Fruit fly (Drosophila melanogaster) whole organism, embryonic: ENCODE measurements around the gene CG17744.

Experiments used
- Adf1 ChIP-seq: fragments of 200-800 bp; sonication (Bioruptor generic); IDR thresholded peaks from 2 replicates; pipeline ENCODE4 v1.3.6; 2022; ENCODE audit warnings: missing biosample characterization, missing genetic modification characterization
- Asciz ChIP-seq: fragments of 200-800 bp; sonication (Bioruptor generic); optimal IDR thresholded peaks from 2 replicates; lab custom pipeline; 2017; ENCODE audit warnings: missing biosample characterization, mild to moderate bottlenecking, missing genetic modification characterization, missing genetic modification reagents
- CG1024 ChIP-seq: fragments of 200-800 bp; sonication (Bioruptor generic); IDR thresholded peaks from 2 replicates; pipeline ENCODE4 v1.3.6; 2022; ENCODE audit warnings: missing biosample characterization, missing genetic modification characterization
- CG12659 ChIP-seq: fragments of 200-800 bp; sonication (Bioruptor generic); optimal IDR thresholded peaks from 3 replicates; lab custom pipeline; 2017; ENCODE audit warnings: mild to moderate bottlenecking, missing biosample characterization, missing genetic modification reagents, missing genetic modification characterization
- CG14441 ChIP-seq: fragments of 200-800 bp; sonication (Bioruptor generic); IDR thresholded peaks from 2 replicates; pipeline ENCODE4 v1.3.6; 2022; ENCODE audit warnings: missing biosample characterization, missing genetic modification characterization
- CG15479 ChIP-seq: fragments of 200-800 bp; sonication (Bioruptor generic); optimal IDR thresholded peaks from 3 replicates; lab custom pipeline; 2019; ENCODE audit warnings: missing biosample characterization, mild to moderate bottlenecking, missing genetic modification characterization, moderate library complexity
- CG16863 ChIP-seq: fragments of 200-800 bp; sonication (Bioruptor generic); optimal IDR thresholded peaks from 3 replicates; lab custom pipeline; 2016; ENCODE audit warnings: missing biosample characterization, missing genetic modification characterization
- CG18262 ChIP-seq: fragments of 200-800 bp; optimal IDR thresholded peaks from 3 replicates; lab custom pipeline; 2019; ENCODE audit warnings: missing biosample characterization, mild to moderate bottlenecking, missing genetic modification characterization, moderate library complexity
- CG18476 ChIP-seq: fragments of 200-800 bp; sonication (Bioruptor generic); optimal IDR thresholded peaks from 2 replicates; lab custom pipeline; 2016; ENCODE audit warnings: missing biosample characterization, mild to moderate bottlenecking, missing genetic modification characterization
- CG2129 ChIP-seq: fragments of 200-800 bp; sonication (Bioruptor generic); IDR thresholded peaks from 2 replicates; pipeline ENCODE4 v1.3.6; 2022; ENCODE audit warnings: missing biosample characterization, missing genetic modification characterization; ENCODE audit not compliant: partially characterized antibody
- CG2202 ChIP-seq: fragments of 200-800 bp; sonication (Bioruptor generic); optimal IDR thresholded peaks from 2 replicates; lab custom pipeline; 2018; ENCODE audit warnings: missing biosample characterization, mild to moderate bottlenecking, missing genetic modification characterization
- CG31365 ChIP-seq: fragments of 200-800 bp; sonication (Bioruptor generic); optimal IDR thresholded peaks from 2 replicates; lab custom pipeline; 2018; ENCODE audit warnings: missing biosample characterization, mild to moderate bottlenecking, missing genetic modification characterization
- CG3281 ChIP-seq: fragments of 200-800 bp; sonication (Bioruptor generic); optimal IDR thresholded peaks from 3 replicates; lab custom pipeline; 2017; ENCODE audit warnings: missing biosample characterization, mild to moderate bottlenecking, missing genetic modification characterization
- CG3726 ChIP-seq: fragments of 200-800 bp; sonication (Bioruptor generic); IDR thresholded peaks from 3 replicates; pipeline ENCODE4, ENCODE4 v1.3.6; 2022; ENCODE audit warnings: missing biosample characterization, missing genetic modification characterization
- CG4854 ChIP-seq: fragments of 200-800 bp; sonication (Bioruptor generic); optimal IDR thresholded peaks from 2 replicates; lab custom pipeline; 2016; ENCODE audit warnings: missing biosample characterization, missing genetic modification characterization, inconsistent platforms
- CG5180 ChIP-seq: fragments of 200-800 bp; sonication (Bioruptor generic); optimal IDR thresholded peaks from 3 replicates; lab custom pipeline; 2017; ENCODE audit warnings: missing biosample characterization, missing genetic modification characterization, mild to moderate bottlenecking, moderate library complexity, missing genetic modification reagents
- CG7745 ChIP-seq: fragments of 200-800 bp; sonication (Bioruptor generic); optimal IDR thresholded peaks from 2 replicates; lab custom pipeline; 2018; ENCODE audit warnings: missing biosample characterization, mild to moderate bottlenecking, missing genetic modification characterization, moderate library complexity
- CG7928 ChIP-seq: fragments of 200-800 bp; sonication (Bioruptor generic); optimal IDR thresholded peaks from 2 replicates; lab custom pipeline; 2017; ENCODE audit warnings: missing biosample characterization, mild to moderate bottlenecking, missing genetic modification characterization
- CG7963 ChIP-seq: fragments of 200-800 bp; sonication (Bioruptor generic); IDR thresholded peaks from 3 replicates; pipeline ENCODE4 v1.3.6; 2022; ENCODE audit warnings: missing biosample characterization, missing genetic modification characterization; ENCODE audit not compliant: partially characterized antibody
- CG7987 ChIP-seq: fragments of 200-800 bp; sonication (Bioruptor generic); optimal IDR thresholded peaks from 2 replicates; lab custom pipeline; 2018; ENCODE audit warnings: missing biosample characterization, mild to moderate bottlenecking, missing genetic modification characterization, moderate library complexity
- CG8089 ChIP-seq: fragments of 200-800 bp; sonication (Bioruptor generic); optimal IDR thresholded peaks from 3 replicates; lab custom pipeline; 2016; ENCODE audit warnings: missing biosample characterization, missing genetic modification characterization
- CG9797 ChIP-seq: fragments of 200-800 bp; sonication (Bioruptor generic); optimal IDR thresholded peaks from 3 replicates; lab custom pipeline; 2018; ENCODE audit warnings: missing biosample characterization, mild to moderate bottlenecking, missing genetic modification characterization
- CG9876 ChIP-seq: fragments of 200-800 bp; sonication (Bioruptor generic); optimal IDR thresholded peaks from 2 replicates; lab custom pipeline; 2016; ENCODE audit warnings: missing biosample characterization, missing genetic modification characterization
- Chrac-16 ChIP-seq: fragments of 200-800 bp; sonication (Bioruptor generic); optimal IDR thresholded peaks from 3 replicates; lab custom pipeline; 2016; ENCODE audit warnings: missing biosample characterization, missing genetic modification characterization
- CkIIα-i1 ChIP-seq: fragments of 200-800 bp; sonication (Bioruptor generic); IDR thresholded peaks from 2 replicates; pipeline ENCODE4 v1.3.6; 2022; ENCODE audit warnings: missing biosample characterization, missing genetic modification characterization
- D19A ChIP-seq: fragments of 200-800 bp; optimal IDR thresholded peaks from 3 replicates; lab custom pipeline; 2019; ENCODE audit warnings: missing biosample characterization, mild to moderate bottlenecking, missing genetic modification characterization, moderate library complexity
- Dref ChIP-seq: fragments of 200-800 bp; sonication (Bioruptor generic); IDR thresholded peaks from 2 replicates; pipeline ENCODE4 v1.3.6; 2022; ENCODE audit warnings: missing biosample characterization, missing genetic modification characterization
- Ets97D ChIP-seq: fragments of 200-800 bp; sonication (Bioruptor generic); optimal IDR thresholded peaks from 3 replicates; lab custom pipeline; 2016; ENCODE audit warnings: missing biosample characterization, missing genetic modification characterization
- H2.0 ChIP-seq: fragments of 200-800 bp; sonication (Bioruptor generic); IDR thresholded peaks from 2 replicates; pipeline ENCODE4 v1.3.6; 2022; ENCODE audit warnings: missing biosample characterization, missing genetic modification characterization
- Hr78 ChIP-seq, 2 experiments: fragments of 200-800 bp in 1 of 2; fragments of >200 bp in 1 of 2; sonication (Bioruptor generic) in 1 of 2; optimal IDR thresholded peaks; 2 replicates each; lab custom pipeline; 2017 to 2019; ENCODE audit warnings: missing biosample characterization in 2 of 2, missing genetic modification characterization in 2 of 2, mild to moderate bottlenecking in 1 of 2, moderate library complexity in 1 of 2
- Kr ChIP-seq: fragments of 200-800 bp; sonication (Bioruptor generic); optimal IDR thresholded peaks from 2 replicates; lab custom pipeline; 2017; ENCODE audit warnings: missing biosample characterization, mild to moderate bottlenecking, missing genetic modification characterization
- Mes4 ChIP-seq: fragments of 200-800 bp; sonication (Bioruptor generic); optimal IDR thresholded peaks from 2 replicates; lab custom pipeline; 2016; ENCODE audit warnings: missing biosample characterization, missing genetic modification characterization
- Sry-β ChIP-seq: fragments of 200-800 bp; sonication (Bioruptor generic); optimal IDR thresholded peaks from 2 replicates; lab custom pipeline; 2018; ENCODE audit warnings: missing biosample characterization, mild to moderate bottlenecking, missing genetic modification characterization, moderate library complexity
- Tbp ChIP-seq: fragments of >200 bp; optimal IDR thresholded peaks from 2 replicates; lab custom pipeline; 2018; ENCODE audit warnings: missing biosample characterization, missing genetic modification characterization
- bbx ChIP-seq: fragments of 200-800 bp; sonication (Bioruptor generic); IDR thresholded peaks from 2 replicates; pipeline ENCODE4 v1.3.6; 2022; ENCODE audit warnings: missing biosample characterization, missing genetic modification characterization; ENCODE audit not compliant: partially characterized antibody
- bcd ChIP-seq: fragments of 200-800 bp; sonication (Bioruptor generic); optimal IDR thresholded peaks from 2 replicates; lab custom pipeline; 2017; ENCODE audit warnings: missing biosample characterization, mild to moderate bottlenecking, missing genetic modification characterization
- bigmax ChIP-seq: fragments of 200-800 bp; sonication (Bioruptor generic); optimal IDR thresholded peaks from 2 replicates; lab custom pipeline; 2018; ENCODE audit warnings: missing biosample characterization, mild to moderate bottlenecking, missing genetic modification characterization
- corto ChIP-seq: fragments of 200-800 bp; sonication (Bioruptor generic); optimal IDR thresholded peaks from 2 replicates; lab custom pipeline; 2016; ENCODE audit warnings: missing biosample characterization, mild to moderate bottlenecking, missing genetic modification characterization, moderate library complexity
- fd102C ChIP-seq: fragments of 200-800 bp; sonication (Bioruptor generic); optimal IDR thresholded peaks from 2 replicates; lab custom pipeline; 2018; ENCODE audit warnings: missing biosample characterization, mild to moderate bottlenecking, missing genetic modification characterization, moderate library complexity
- fu2 ChIP-seq: fragments of 200-800 bp; sonication (Bioruptor generic); optimal IDR thresholded peaks from 2 replicates; lab custom pipeline; 2016; ENCODE audit warnings: missing biosample characterization, missing genetic modification characterization
- gsb ChIP-seq: fragments of 200-800 bp; sonication (Bioruptor generic); IDR thresholded peaks from 2 replicates; pipeline ENCODE4 v1.3.6; 2022; ENCODE audit warnings: missing biosample characterization, missing genetic modification characterization
- gt ChIP-seq: fragments of 200-800 bp; sonication (Bioruptor generic); IDR thresholded peaks from 2 replicates; pipeline ENCODE4 v1.3.6; 2022; ENCODE audit warnings: missing biosample characterization, missing genetic modification characterization
- hkb ChIP-seq, 2 experiments: fragments of 200-800 bp in 1 of 2; fragments of >200 bp in 1 of 2; sonication (Bioruptor generic) in 1 of 2; IDR thresholded peaks in 1 of 2; optimal IDR thresholded peaks in 1 of 2; 2 replicates each; pipeline versions ENCODE4 v1.3.6 to Lab custom; 2017 to 2022; ENCODE audit warnings: missing biosample characterization in 1 of 2, missing genetic modification characterization in 1 of 2
- hth ChIP-seq: fragments of >200 bp; optimal IDR thresholded peaks from 2 replicates; lab custom pipeline; 2017; ENCODE audit warnings: inconsistent platforms
- ken ChIP-seq: fragments of 200-800 bp; sonication (Bioruptor generic); IDR thresholded peaks from 3 replicates; pipeline ENCODE4 v1.3.6; 2022; ENCODE audit warnings: missing biosample characterization, missing genetic modification characterization
- prd ChIP-seq, 3 experiments: fragments of >200 bp in 2 of 3; fragments of 200-800 bp in 1 of 3; sonication (Bioruptor generic) in 1 of 3; optimal IDR thresholded peaks in 2 of 3; IDR thresholded peaks in 1 of 3; 2 replicates in 2 of 3; 3 replicates in 1 of 3; pipeline versions ENCODE4 v1.3.6 to Lab custom; 2017 to 2022; ENCODE audit warnings: missing biosample characterization in 1 of 3, missing genetic modification characterization in 1 of 3
- psq ChIP-seq: fragments of 200-800 bp; sonication (Bioruptor generic); optimal IDR thresholded peaks from 2 replicates; lab custom pipeline; 2017; ENCODE audit warnings: missing biosample characterization, missing genetic modification characterization
- slbo ChIP-seq: fragments of 200-800 bp; sonication (Bioruptor generic); IDR thresholded peaks from 2 replicates; pipeline ENCODE4 v1.3.6; 2022; ENCODE audit warnings: missing biosample characterization, missing genetic modification characterization
- slp2 ChIP-seq: fragments of 200-800 bp; sonication (Bioruptor generic); optimal IDR thresholded peaks from 2 replicates; lab custom pipeline; 2016; ENCODE audit warnings: missing biosample characterization, missing genetic modification characterization
- trh ChIP-seq: fragments of 200-800 bp; sonication (Bioruptor generic); optimal IDR thresholded peaks from 2 replicates; lab custom pipeline; 2016; ENCODE audit warnings: missing biosample characterization, missing genetic modification characterization
- yki ChIP-seq: fragments of >200 bp; optimal IDR thresholded peaks from 3 replicates; lab custom pipeline; 2018

The CG17744 gene

dm6 chr3L:6977391-6977790, 49.2 kb downstream of the CG17744 start (continued):
- TF ChIP-seq CG18262 (tag; lab: Kevin White, UChicago) (peak; percentile 68), CG16863 (GFP tag; lab: Kevin White, UChicago) (no peak), CkIIα-i1 (no peak), CG15479 (GFP tag; lab: Kevin White, UChicago) (no peak), Hr78 (GFP tag; optimal IDR thresholded peaks at IDR 0.05; lab: Kevin White, UChicago) (no peak), yki (no peak), CG8089 (no peak), slp2 (GFP tag; lab: Kevin White, UChicago) (no peak), CG7987 (GFP tag; lab: Kevin White, UChicago) (no peak), bigmax (GFP tag; lab: Kevin White, UChicago) (no peak), Chrac-16 (GFP tag; lab: Kevin White, UChicago) (peak; percentile 44), CG14441 (GFP tag; lab: Robert Waterston, UW) (peak; percentile 46; the same call in 1 of the 2 replicates), slbo (GFP tag; lab: Robert Waterston, UW) (peak; percentile 67), Adf1 (GFP tag; lab: Robert Waterston, UW) (no peak), hkb (optimal IDR thresholded peaks at IDR 0.05; lab: Kevin White, UChicago) (no peak), hkb (GFP tag; IDR thresholded peaks at IDR 0.05; lab: Robert Waterston, UW) (peak; percentile 79), D19A (no peak), CG7963 (GFP tag; lab: Robert Waterston, UW) (no peak), CG4854 (GFP tag; lab: Kevin White, UChicago) (no peak), CG2129 (no peak), hth (lab: Kevin White, UChicago) (no peak), Mes4 (no peak), fu2 (GFP tag; lab: Kevin White, UChicago) (no peak), fd102C (GFP tag; lab: Kevin White, UChicago) (no peak), CG9797 (GFP tag; lab: Kevin White, UChicago) (no peak), CG1024 (GFP tag; lab: Robert Waterston, UW) (0 out of 2 replicates have a peak, but pooled peaks have one; percentile 25), CG9876 (no peak), Kr (GFP tag; lab: Kevin White, UChicago) (no peak), bbx (GFP tag; lab: Robert Waterston, UW) (no peak), CG31365 (tag; lab: Kevin White, UChicago) (no peak), H2.0 (GFP tag; lab: Robert Waterston, UW) (no peak), CG5180 (GFP tag; lab: Kevin White, UChicago) (peak; percentile 36), CG7745 (no peak), Ets97D (no peak), corto (GFP tag; lab: Kevin White, UChicago) (no peak), CG3281 (GFP tag; lab: Kevin White, UChicago) (peak; percentile 27), ken (GFP tag; lab: Robert Waterston, UW) (peak; percentile 58; the same call in 1 of the 3 replicates), CG12659 (GFP tag; lab: Kevin White, UChicago) (peak; percentile 32), Tbp (GFP tag; lab: Kevin White, UChicago) (no peak), gt (GFP tag; lab: Robert Waterston, UW) (no peak), CG18476 (GFP tag; lab: Kevin White, UChicago) (no peak), CG2202 (tag; lab: Kevin White, UChicago) (no peak), Asciz (GFP tag; lab: Kevin White, UChicago) (peak; percentile 61), CG3726 (GFP tag; lab: Robert Waterston, UW) (no peak), psq (GFP tag; lab: Kevin White, UChicago) (no peak), prd (optimal IDR thresholded peaks at IDR 0.05; lab: Kevin White, UChicago) (no peak), prd (GFP tag; IDR thresholded peaks at IDR 0.05; lab: Robert Waterston, UW) (peak; percentile 72), trh (GFP tag; lab: Kevin White, UChicago) (peak; percentile 43), bcd (GFP tag; lab: Kevin White, UChicago) (peak; percentile 59), Dref (no peak), gsb (no peak), CG7928 (GFP tag; lab: Kevin White, UChicago) (no peak), Sry-β (GFP tag; lab: Kevin White, UChicago) (no peak)
